Worm (Caenorhabditis elegans) whole organism, young adult: ENCODE data around the gene spig-9.

Experiments
- B0035.1 ChIP-seq: sonication (generic microtip); optimal IDR thresholded peaks from 2 replicates; lab custom pipeline; 2016; ENCODE audit warnings: missing genetic modification characterization, mild to moderate bottlenecking, missing compliant biosample characterization, missing genotype, missing genetic modification reagents
- B0336.3 ChIP-seq: fragments of 200-800 bp; sonication (Bioruptor generic); IDR thresholded peaks from 2 replicates; pipeline ENCODE4 v1.3.6; 2022; ENCODE audit warnings: missing genetic modification characterization, missing compliant biosample characterization
- C17E4.6 ChIP-seq: fragments of 200-800 bp; sonication (Bioruptor generic); IDR thresholded peaks from 2 replicates; pipeline ENCODE4 v1.3.6; 2022; ENCODE audit warnings: missing genetic modification reagents, missing genetic modification characterization, missing compliant biosample characterization
- F10E7.11 ChIP-seq: sonication (generic microtip); optimal IDR thresholded peaks from 2 replicates; lab custom pipeline; 2017; ENCODE audit warnings: mild to moderate bottlenecking, missing genetic modification characterization, moderate library complexity, missing compliant biosample characterization
- F55B11.4 ChIP-seq: sonication (generic microtip); optimal IDR thresholded peaks from 2 replicates; lab custom pipeline; 2016; ENCODE audit warnings: missing compliant biosample characterization, missing genetic modification characterization, borderline replicate concordance; ENCODE audit not compliant: insufficient read depth
- F57C9.4 ChIP-seq: sonication (generic microtip); optimal IDR thresholded peaks from 2 replicates; lab custom pipeline; 2017; ENCODE audit warnings: mild to moderate bottlenecking, missing genetic modification characterization, missing compliant biosample characterization
- Y67H2A.10 ChIP-seq: fragments of 200-800 bp; sonication (Bioruptor generic); conservative IDR thresholded peaks from 2 replicates; pipeline ENCODE4 v1.3.6; 2022; ENCODE audit warnings: missing genetic modification reagents, missing genetic modification characterization, missing compliant biosample characterization
- Y95B8A.8 ChIP-seq: fragments of 200-800 bp; sonication (Bioruptor generic); IDR thresholded peaks from 2 replicates; pipeline ENCODE4 v1.3.6; 2022; ENCODE audit warnings: missing genetic modification reagents, missing genetic modification characterization, missing compliant biosample characterization
- atf-7 ChIP-seq: sonication (generic microtip); optimal IDR thresholded peaks from 2 replicates; lab custom pipeline; 2017; ENCODE audit warnings: mild to moderate bottlenecking, missing genetic modification characterization, missing compliant biosample characterization
- attf-5 ChIP-seq: fragments of 200-800 bp; sonication (Bioruptor generic); optimal IDR thresholded peaks from 2 replicates; lab custom pipeline; 2018; ENCODE audit warnings: mild to moderate bottlenecking, missing genetic modification characterization, missing compliant biosample characterization
- attf-6 ChIP-seq: fragments of 200-800 bp; sonication (Bioruptor generic); IDR thresholded peaks from 2 replicates; pipeline ENCODE4 v1.3.6; 2022; ENCODE audit warnings: missing genetic modification reagents, missing genetic modification characterization, missing compliant biosample characterization
- cebp-1 ChIP-seq, 2 experiments: fragments of 200-800 bp in 1 of 2; sonication (Bioruptor generic) in 1 of 2; sonication (generic microtip) in 1 of 2; IDR thresholded peaks in 1 of 2; optimal IDR thresholded peaks in 1 of 2; 2 replicates each; pipeline versions ENCODE4 v1.3.6 to Lab custom; 2017 to 2022; ENCODE audit warnings: missing compliant biosample characterization in 2 of 2, missing genetic modification characterization in 2 of 2, mild to moderate bottlenecking in 1 of 2, missing genetic modification reagents in 1 of 2, moderate library complexity in 1 of 2
- ceh-100 ChIP-seq: fragments of 200-800 bp; sonication (Bioruptor generic); IDR thresholded peaks from 2 replicates; pipeline ENCODE4 v1.3.6; 2022; ENCODE audit warnings: missing genetic modification reagents, missing genetic modification characterization, missing compliant biosample characterization
- ceh-58 ChIP-seq: fragments of 200-800 bp; sonication (Bioruptor generic); IDR thresholded peaks from 2 replicates; pipeline ENCODE4 v1.3.6; 2022; ENCODE audit warnings: missing genetic modification characterization, missing compliant biosample characterization
- dox-1 ChIP-seq: fragments of 200-800 bp; sonication (Bioruptor generic); IDR thresholded peaks from 2 replicates; pipeline ENCODE4 v1.3.6; 2022; ENCODE audit warnings: missing genetic modification reagents, missing genetic modification characterization, missing compliant biosample characterization
- dpff-1 ChIP-seq: sonication (generic microtip); optimal IDR thresholded peaks from 2 replicates; lab custom pipeline; 2017; ENCODE audit warnings: mild to moderate bottlenecking, missing genetic modification characterization, missing compliant biosample characterization
- egl-18 ChIP-seq: fragments of 200-800 bp; sonication (Bioruptor generic); IDR thresholded peaks from 2 replicates; pipeline ENCODE4 v1.3.6; 2022; ENCODE audit warnings: missing genetic modification reagents, missing genetic modification characterization, missing compliant biosample characterization
- egl-44 ChIP-seq: fragments of 200-800 bp; sonication (Bioruptor generic); IDR thresholded peaks from 2 replicates; pipeline ENCODE4 v1.3.6; 2022; ENCODE audit warnings: missing genetic modification reagents, missing genetic modification characterization, missing compliant biosample characterization
- egrh-3 ChIP-seq: fragments of 200-800 bp; sonication (Bioruptor generic); IDR thresholded peaks from 2 replicates; pipeline ENCODE4 v1.3.6; 2022; ENCODE audit warnings: missing genetic modification reagents, missing genetic modification characterization, missing compliant biosample characterization
- gei-17 ChIP-seq: fragments of 200-800 bp; sonication (Bioruptor generic); optimal IDR thresholded peaks from 2 replicates; lab custom pipeline; 2018; ENCODE audit warnings: mild to moderate bottlenecking, missing genetic modification characterization, missing compliant biosample characterization
- him-1 ChIP-seq: sonication (generic microtip); optimal IDR thresholded peaks from 2 replicates; lab custom pipeline; 2016; ENCODE audit warnings: missing genotype, missing genetic modification reagents, missing genetic modification characterization, missing compliant biosample characterization
- hlh-26 ChIP-seq: fragments of 200-800 bp; sonication (Bioruptor generic); conservative IDR thresholded peaks from 2 replicates; pipeline ENCODE4 v1.3.6; 2022; ENCODE audit warnings: missing genetic modification reagents, missing genetic modification characterization, missing compliant biosample characterization
- hrde-1 ChIP-seq: sonication (generic microtip); optimal IDR thresholded peaks from 2 replicates; lab custom pipeline; 2016; ENCODE audit warnings: missing genetic modification characterization, mild to moderate bottlenecking, missing compliant biosample characterization, moderate library complexity, missing genotype, missing genetic modification reagents, borderline replicate concordance
- let-607 ChIP-seq, 2 experiments: fragments of 200-800 bp in 1 of 2; sonication (Bioruptor generic) in 1 of 2; sonication (generic microtip) in 1 of 2; optimal IDR thresholded peaks; 2 replicates each; lab custom pipeline; 2016 to 2018; ENCODE audit warnings: mild to moderate bottlenecking in 2 of 2, missing compliant biosample characterization in 2 of 2, missing genetic modification characterization in 2 of 2, moderate library complexity in 2 of 2, missing genotype in 1 of 2
- lin-26 ChIP-seq: fragments of 200-800 bp; sonication (Bioruptor generic); IDR thresholded peaks from 2 replicates; pipeline ENCODE4 v1.3.6; 2022; ENCODE audit warnings: missing genetic modification reagents, missing genetic modification characterization, missing compliant biosample characterization
- lin-35 ChIP-seq, 3 experiments: fragments of 150-350 bp in 2 of 3; sonication (generic microtip) in 1 of 3; optimal IDR thresholded peaks; 2 replicates each; lab custom pipeline; 2014 to 2018; ENCODE audit warnings: missing biosample characterization in 3 of 3, missing genetic modification characterization in 3 of 3, missing genetic modification reagents in 3 of 3
- lin-40 ChIP-seq: sonication (generic microtip); optimal IDR thresholded peaks from 2 replicates; lab custom pipeline; 2016; ENCODE audit warnings: missing genetic modification characterization, mild to moderate bottlenecking, missing compliant biosample characterization, missing genotype, missing genetic modification reagents
- lir-1 ChIP-seq: fragments of 200-800 bp; sonication (Bioruptor generic); conservative IDR thresholded peaks from 2 replicates; pipeline ENCODE4 v1.3.6; 2022; ENCODE audit warnings: missing genetic modification reagents, missing genetic modification characterization, missing compliant biosample characterization
- lsl-1 ChIP-seq: fragments of 200-800 bp; sonication (Bioruptor generic); optimal IDR thresholded peaks from 2 replicates; lab custom pipeline; 2018; ENCODE audit warnings: mild to moderate bottlenecking, missing genetic modification characterization, moderate library complexity, missing compliant biosample characterization
- madf-6 ChIP-seq: fragments of 200-800 bp; sonication (Bioruptor generic); IDR thresholded peaks from 2 replicates; pipeline ENCODE4 v1.3.6; 2022; ENCODE audit warnings: missing genetic modification reagents, missing genetic modification characterization, missing compliant biosample characterization
- nhr-27 ChIP-seq: fragments of 200-800 bp; sonication (Bioruptor generic); optimal IDR thresholded peaks from 2 replicates; lab custom pipeline; 2018; ENCODE audit warnings: mild to moderate bottlenecking, missing genetic modification characterization, moderate library complexity, missing compliant biosample characterization
- nhr-80 ChIP-seq: sonication (generic microtip); optimal IDR thresholded peaks from 2 replicates; lab custom pipeline; 2016; ENCODE audit warnings: missing genetic modification characterization, missing compliant biosample characterization
- nhr-90 ChIP-seq: sonication (generic microtip); optimal IDR thresholded peaks from 2 replicates; lab custom pipeline; 2016; ENCODE audit warnings: missing genotype, mild to moderate bottlenecking, missing genetic modification characterization, missing compliant biosample characterization
- pbrm-1 ChIP-seq: fragments of 200-800 bp; sonication (Bioruptor generic); IDR thresholded peaks from 2 replicates; pipeline ENCODE4 v1.3.6; 2022; ENCODE audit warnings: missing genetic modification reagents, missing genetic modification characterization, missing compliant biosample characterization
- pha-4 ChIP-seq: fragments of 150-350 bp; sonication (generic microtip); optimal IDR thresholded peaks from 2 replicates; lab custom pipeline; 2014; ENCODE audit warnings: missing biosample characterization, missing genetic modification reagents, missing genetic modification characterization
- sdz-38 ChIP-seq: sonication (generic microtip); optimal IDR thresholded peaks from 2 replicates; lab custom pipeline; 2016; ENCODE audit warnings: missing genotype, missing genetic modification characterization, missing compliant biosample characterization
- snpc-1.3 ChIP-seq: sonication (generic microtip); optimal IDR thresholded peaks from 2 replicates; lab custom pipeline; 2017; ENCODE audit warnings: missing genetic modification characterization, mild to moderate bottlenecking, missing compliant biosample characterization, antibody characterized with exemption, moderate library complexity, missing genotype, missing genetic modification reagents; ENCODE audit not compliant: insufficient read depth
- snpc-3.4 ChIP-seq: sonication (generic microtip); optimal IDR thresholded peaks from 2 replicates; lab custom pipeline; 2017; ENCODE audit warnings: missing genetic modification characterization, mild to moderate bottlenecking, missing compliant biosample characterization, antibody characterized with exemption, moderate library complexity, missing genotype, missing genetic modification reagents
- sptf-2 ChIP-seq: fragments of 200-800 bp; sonication (Bioruptor generic); optimal IDR thresholded peaks from 2 replicates; lab custom pipeline; 2018; ENCODE audit warnings: mild to moderate bottlenecking, missing genetic modification characterization, missing compliant biosample characterization
- tlf-1 ChIP-seq: fragments of 200-800 bp; sonication (Bioruptor generic); optimal IDR thresholded peaks from 2 replicates; lab custom pipeline; 2018; ENCODE audit warnings: mild to moderate bottlenecking, missing genetic modification characterization, missing compliant biosample characterization
- unc-130 ChIP-seq: sonication (generic microtip); optimal IDR thresholded peaks from 2 replicates; lab custom pipeline; 2016; ENCODE audit warnings: missing genetic modification reagents, missing genetic modification characterization, missing compliant biosample characterization
- xnd-1 ChIP-seq: sonication (generic microtip); optimal IDR thresholded peaks from 2 replicates; lab custom pipeline; 2016; ENCODE audit warnings: missing genotype, missing genetic modification reagents, missing genetic modification characterization, missing compliant biosample characterization
- zim-3 ChIP-seq: sonication (generic microtip); optimal IDR thresholded peaks from 2 replicates; lab custom pipeline; 2017; ENCODE audit warnings: mild to moderate bottlenecking, missing genetic modification characterization, moderate library complexity, missing compliant biosample characterization
- ztf-18 ChIP-seq: sonication (generic microtip); optimal IDR thresholded peaks from 2 replicates; lab custom pipeline; 2016; ENCODE audit warnings: missing genotype, mild to moderate bottlenecking, missing genetic modification characterization, missing compliant biosample characterization
- ztf-3 ChIP-seq: fragments of 200-800 bp; sonication (Bioruptor generic); optimal IDR thresholded peaks from 2 replicates; lab custom pipeline; 2018; ENCODE audit warnings: mild to moderate bottlenecking, missing genetic modification characterization, missing compliant biosample characterization

Gene spig-9

DNA sequence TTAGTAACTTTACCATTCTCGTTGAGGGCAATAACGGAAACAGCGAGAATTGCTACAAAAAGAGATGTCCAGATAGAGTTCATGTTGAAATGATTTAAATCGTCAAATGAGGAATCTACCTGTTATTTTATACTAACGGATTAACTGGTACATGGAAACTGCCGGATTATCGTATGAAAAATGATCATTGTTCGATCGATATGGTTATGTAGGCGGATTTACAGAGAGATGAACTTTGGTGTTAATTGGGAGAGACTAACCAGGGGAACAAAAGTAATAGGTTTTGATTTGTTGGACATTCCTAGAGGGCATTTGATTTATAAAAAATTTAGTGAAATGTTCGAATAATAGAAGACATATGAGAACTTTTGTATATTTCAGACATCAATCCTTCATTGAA is at the start of gene spig-9:
Gene spig-9, minus strand, starts transcription at position 101 of the 400 bp plus-strand sequence.
- TF ChIP-seq nhr-90 (tag; lab: Kevin White, UChicago): no peak
- no peak for TF ChIP-seq xnd-1 (tag; lab: Kevin White, UChicago)
- no peak for TF ChIP-seq snpc-1.3
- TF ChIP-seq lin-26 (GFP tag; lab: Robert Waterston, UW): no peak
- no peak for TF ChIP-seq hlh-26 (GFP tag; lab: Robert Waterston, UW)
- TF ChIP-seq him-1 (tag; lab: Kevin White, UChicago): no peak
- TF ChIP-seq gei-17: no peak
- TF ChIP-seq ztf-3 (GFP tag; lab: Kevin White, UChicago): no peak
- no peak for TF ChIP-seq ztf-18
- TF ChIP-seq lsl-1 (GFP tag; lab: Kevin White, UChicago): no peak
- no peak for TF ChIP-seq zim-3 (tag; lab: Kevin White, UChicago)
- TF ChIP-seq pha-4: no peak
- TF ChIP-seq egrh-3: no peak
- TF ChIP-seq atf-7: no peak
- no peak for TF ChIP-seq ceh-100
- TF ChIP-seq sptf-2 (GFP tag; lab: Kevin White, UChicago): no peak
- TF ChIP-seq unc-130 (GFP tag; lab: Kevin White, UChicago): no peak

DNA sequence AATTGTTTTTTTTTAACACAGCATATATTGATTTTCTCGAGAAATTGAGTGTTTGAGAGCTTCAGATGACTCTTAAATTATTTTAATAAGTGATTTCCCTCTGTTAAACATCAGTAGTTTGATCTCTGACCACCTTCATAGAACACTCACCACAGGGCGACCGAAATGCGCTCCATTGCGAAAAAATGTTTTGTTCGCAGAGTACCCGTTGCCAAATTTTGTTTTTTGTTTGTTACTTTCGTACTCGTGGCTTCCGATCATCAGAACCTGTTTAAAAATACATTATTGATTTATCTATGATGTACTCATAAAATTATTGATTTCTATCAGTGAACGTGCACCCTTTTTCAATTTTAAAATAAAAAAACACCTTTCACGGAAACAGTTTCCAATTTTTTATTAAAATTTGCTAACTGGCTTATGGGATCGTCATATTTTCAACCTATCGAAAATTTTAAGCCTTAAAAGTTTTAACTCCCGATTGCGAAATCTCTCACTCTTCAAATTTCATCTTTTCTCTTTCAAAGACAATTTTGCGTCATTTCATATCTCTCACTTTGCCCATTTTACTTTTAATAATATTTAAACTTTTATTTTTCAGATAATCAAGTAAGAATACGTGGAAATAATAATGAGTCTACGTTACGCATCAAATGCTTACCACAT is 49.1 kb upstream of the spig-9 start, which contains the start of gene letm-1:
Gene letm-1, plus strand, starts transcription at position 598 of the 666 bp plus-strand sequence.
- no peak for TF ChIP-seq Y67H2A.10 (GFP tag; lab: Robert Waterston, UW)
- no peak for TF ChIP-seq ztf-3 (GFP tag; lab: Kevin White, UChicago)
- TF ChIP-seq lir-1: no peak
- TF ChIP-seq dpff-1 (tag; lab: Kevin White, UChicago): no peak
- TF ChIP-seq nhr-27 (tag; lab: Kevin White, UChicago): no peak
- peak; percentile 15 for TF ChIP-seq ztf-18
- no peak for TF ChIP-seq Y95B8A.8 (GFP tag; lab: Robert Waterston, UW)
- no peak for TF ChIP-seq sdz-38 (tag; lab: Kevin White, UChicago)
- 0 out of 2 replicates have a peak, but pooled peaks have one; percentile 24 for TF ChIP-seq pbrm-1 (GFP tag; lab: Robert Waterston, UW)
- no peak for TF ChIP-seq egl-18 (GFP tag; lab: Robert Waterston, UW)
- no peak for TF ChIP-seq let-607 (tag; optimal IDR thresholded peaks at IDR 0.05; lab: Kevin White, UChicago)
- TF ChIP-seq lin-26 (GFP tag; lab: Robert Waterston, UW): peak; percentile 15; the same call in 1 of the 2 replicates
- no peak for TF ChIP-seq attf-6 (GFP tag; lab: Robert Waterston, UW)
- no peak for TF ChIP-seq dox-1 (GFP tag; lab: Robert Waterston, UW)
- 0 out of 2 replicates have a peak, but pooled peaks have one; percentile 18 for TF ChIP-seq madf-6 (GFP tag; lab: Robert Waterston, UW)
- no peak for TF ChIP-seq B0035.1
- no peak for TF ChIP-seq egrh-3
- no peak for TF ChIP-seq F10E7.11
- no peak for TF ChIP-seq tlf-1 (GFP tag; lab: Kevin White, UChicago)
- TF ChIP-seq F55B11.4 (tag; lab: Kevin White, UChicago): no peak
- no peak for TF ChIP-seq lin-35 (GFP tag; optimal IDR thresholded peaks at IDR 0.05; lab: Kevin White, UChicago)
- TF ChIP-seq hrde-1 (tag; lab: Kevin White, UChicago): no peak
- no peak for TF ChIP-seq snpc-3.4 (tag; lab: Kevin White, UChicago)
- no peak for TF ChIP-seq ceh-58 (GFP tag; lab: Robert Waterston, UW)
- TF ChIP-seq cebp-1 (GFP tag; IDR thresholded peaks at IDR 0.05; lab: Robert Waterston, UW): peak; percentile 38; the same call in 1 of the 2 replicates
- TF ChIP-seq cebp-1 (tag; optimal IDR thresholded peaks at IDR 0.05; lab: Kevin White, UChicago): peak; percentile 92
- TF ChIP-seq attf-5 (GFP tag; lab: Kevin White, UChicago): peak; percentile 21
- no peak for TF ChIP-seq atf-7
- no peak for TF ChIP-seq lin-40
- TF ChIP-seq nhr-80 (tag; lab: Kevin White, UChicago): peak; percentile 51
- TF ChIP-seq F57C9.4 (tag; lab: Kevin White, UChicago): no peak
- TF ChIP-seq snpc-1.3: no peak
- no peak for TF ChIP-seq C17E4.6 (GFP tag; lab: Robert Waterston, UW)
- no peak for TF ChIP-seq egl-44
- TF ChIP-seq B0336.3 (GFP tag; lab: Robert Waterston, UW): no peak
